Worm (Caenorhabditis elegans): Measurements from ENCODE around the gene clec-57.
A peak's percentile ranks its signal among the peaks of the same experiment; 100 is the strongest.

Gene clec-57

ce11 chrV:14449397-14449796 lies 19.6 kb upstream of the clec-57 start, which contains the start of gene F23B12.7:
TSS of gene F23B12.7 (plus strand) at chrV:14449697.
- TF ChIP-seq peb-1 (tag; optimal IDR thresholded peaks at IDR 0.05) (no peak), crh-2 (tag; optimal IDR thresholded peaks at IDR 0.05) (no peak), nhr-23 (tag; optimal IDR thresholded peaks at IDR 0.05) (no peak), mdl-1 (tag; optimal IDR thresholded peaks at IDR 0.05) (no peak), mbf-1 (tag; optimal IDR thresholded peaks at IDR 0.05) (no peak), gmeb-1 (tag; optimal IDR thresholded peaks at IDR 0.05) (no peak), ZK546.5 (tag; optimal IDR thresholded peaks at IDR 0.05) (no peak), ztf-4 (tag; optimal IDR thresholded peaks at IDR 0.05) (no peak), F13H6.1 (tag; optimal IDR thresholded peaks at IDR 0.05) (no peak), elt-3 (tag; optimal IDR thresholded peaks at IDR 0.05) (no peak), nhr-12 (tag; optimal IDR thresholded peaks at IDR 0.05) (no peak), lsy-2 (tag; optimal IDR thresholded peaks at IDR 0.05) (no peak), alr-1 (tag; optimal IDR thresholded peaks at IDR 0.05) (no peak), lin-13 (GFP tag; optimal IDR thresholded peaks at IDR 0.05) (no peak), nhr-25 (tag; optimal IDR thresholded peaks at IDR 0.05) (no peak), snpc-4 (tag; optimal IDR thresholded peaks at IDR 0.05) (no peak), ama-1 (optimal IDR thresholded peaks at IDR 0.05) (no peak), egl-27 (tag; optimal IDR thresholded peaks at IDR 0.05) (no peak), skn-1 (tag; optimal IDR thresholded peaks at IDR 0.05) (no peak)

ce11 chrV:14456626-14457025 lies 12.4 kb upstream of the clec-57 start, which contains the start of gene bmk-1:
TSS of gene bmk-1 (minus strand) at chrV:14456984.
- TF ChIP-seq ztf-1 (GFP tag; conservative IDR thresholded peaks at IDR 0.05) (no peak), elt-3 (tag; optimal IDR thresholded peaks at IDR 0.05) (no peak), gmeb-1 (tag; optimal IDR thresholded peaks at IDR 0.05) (peak; percentile 70)

ce11 chrV:14457070-14457469 lies 12.0 kb upstream of the clec-57 start, which contains the start of gene coh-3:
TSS of gene coh-3 (plus strand) at chrV:14457422.
- no peak for TF ChIP-seq nhr-10 (tag; optimal IDR thresholded peaks at IDR 0.05)
- TF ChIP-seq ZK546.5 (tag; optimal IDR thresholded peaks at IDR 0.05) = no peak

- no peak for TF ChIP-seq crh-2 (tag; optimal IDR thresholded peaks at IDR 0.05)
- TF ChIP-seq dmd-4 (tag; optimal IDR thresholded peaks at IDR 0.05) = no peak
- TF ChIP-seq Y55F3AM.14 (GFP tag; optimal IDR thresholded peaks at IDR 0.05) = no peak
- no peak for TF ChIP-seq ceh-82 (tag; optimal IDR thresholded peaks at IDR 0.05)
- TF ChIP-seq ztf-1 (GFP tag; conservative IDR thresholded peaks at IDR 0.05) = no peak
- no peak for TF ChIP-seq elt-1 (tag; optimal IDR thresholded peaks at IDR 0.05)
- TF ChIP-seq egl-27 (tag; optimal IDR thresholded peaks at IDR 0.05) = no peak
- TF ChIP-seq nhr-6 (tag; optimal IDR thresholded peaks at IDR 0.05) = no peak
- no peak for TF ChIP-seq peb-1 (tag; optimal IDR thresholded peaks at IDR 0.05)
- no peak for TF ChIP-seq nhr-237 (tag; optimal IDR thresholded peaks at IDR 0.05)
These were observed 8.9 kb upstream of the clec-57 start for ce11 chrV:14460122-14460521.

ce11 chrV:14460615-14461102 lies 8.4 kb upstream of the clec-57 start, which contains the start of gene F08H9.2:
TSS of gene F08H9.2 (plus strand) at chrV:14460665.
- TF ChIP-seq sma-9 (GFP tag; optimal IDR thresholded peaks at IDR 0.05) = no peak
- TF ChIP-seq sma-9 (tag; optimal IDR thresholded peaks at IDR 0.05) = no peak
- TF ChIP-seq unc-39 (tag; optimal IDR thresholded peaks at IDR 0.05) = no peak
- TF ChIP-seq crh-2 (tag; optimal IDR thresholded peaks at IDR 0.05) = no peak
- no peak for TF ChIP-seq nhr-237 (tag; optimal IDR thresholded peaks at IDR 0.05)
- no peak for TF ChIP-seq skn-1 (tag; optimal IDR thresholded peaks at IDR 0.05)
- no peak for TF ChIP-seq aly-2 (tag; optimal IDR thresholded peaks at IDR 0.05)
- TF ChIP-seq mbf-1 (tag; optimal IDR thresholded peaks at IDR 0.05) = no peak
- no peak for TF ChIP-seq ZK546.5 (tag; optimal IDR thresholded peaks at IDR 0.05)
- TF ChIP-seq nhr-21 (tag; optimal IDR thresholded peaks at IDR 0.05) = no peak
- TF ChIP-seq egl-27 (tag; optimal IDR thresholded peaks at IDR 0.05) = no peak

- TF ChIP-seq mab-5 (tag; optimal IDR thresholded peaks at IDR 0.05) = no peak
- no peak for TF ChIP-seq egl-27 (tag; optimal IDR thresholded peaks at IDR 0.05)
- no peak for TF ChIP-seq nhr-25 (tag; optimal IDR thresholded peaks at IDR 0.05)
- no peak for TF ChIP-seq R02D3.7 (tag; optimal IDR thresholded peaks at IDR 0.05)
- no peak for TF ChIP-seq ceh-82 (tag; optimal IDR thresholded peaks at IDR 0.05)
- no peak for TF ChIP-seq gmeb-1 (tag; optimal IDR thresholded peaks at IDR 0.05)
- TF ChIP-seq ztf-11 (tag; optimal IDR thresholded peaks at IDR 0.05) = no peak
- no peak for TF ChIP-seq unc-39 (tag; optimal IDR thresholded peaks at IDR 0.05)
- TF ChIP-seq Y55F3AM.14 (GFP tag; optimal IDR thresholded peaks at IDR 0.05) = no peak
- no peak for TF ChIP-seq F13H6.1 (tag; optimal IDR thresholded peaks at IDR 0.05)
- no peak for TF ChIP-seq nhr-11 (tag; optimal IDR thresholded peaks at IDR 0.05)
- no peak for TF ChIP-seq nhr-21 (tag; optimal IDR thresholded peaks at IDR 0.05)
- no peak for TF ChIP-seq aly-2 (tag; optimal IDR thresholded peaks at IDR 0.05)
- no peak for TF ChIP-seq sma-9 (GFP tag; optimal IDR thresholded peaks at IDR 0.05)
- TF ChIP-seq sma-9 (tag; optimal IDR thresholded peaks at IDR 0.05) = no peak
- TF ChIP-seq sem-4 (tag; optimal IDR thresholded peaks at IDR 0.05) = no peak
- no peak for TF ChIP-seq sma-3 (GFP tag; optimal IDR thresholded peaks at IDR 0.05)
- TF ChIP-seq elt-1 (tag; optimal IDR thresholded peaks at IDR 0.05) = no peak
- no peak for TF ChIP-seq peb-1 (tag; optimal IDR thresholded peaks at IDR 0.05)
These were observed 6.4 kb upstream of the clec-57 start for ce11 chrV:14462653-14463052.
